Fruit fly (Drosophila melanogaster) whole organism, embryonic: Measurements from ENCODE around the gene CG3457.

Source experiments
- Aef1 ChIP-seq: fragments of 200-800 bp; sonication (Bioruptor generic); IDR thresholded peaks from 3 replicates; pipeline ENCODE4 v1.3.6; 2022; ENCODE audit warnings: missing biosample characterization, missing genetic modification characterization
- CG11504 ChIP-seq: fragments of 200-800 bp; sonication (Bioruptor generic); optimal IDR thresholded peaks from 3 replicates; lab custom pipeline; 2019; ENCODE audit warnings: missing biosample characterization, mild to moderate bottlenecking, missing genetic modification characterization, moderate library complexity
- CG12391 ChIP-seq: fragments of 200-800 bp; sonication (Bioruptor generic); optimal IDR thresholded peaks from 3 replicates; lab custom pipeline; 2018; ENCODE audit warnings: missing biosample characterization, mild to moderate bottlenecking, missing genetic modification characterization, moderate library complexity
- CG13296 ChIP-seq: fragments of 200-800 bp; sonication (Bioruptor generic); optimal IDR thresholded peaks from 3 replicates; lab custom pipeline; 2018; ENCODE audit warnings: missing biosample characterization, mild to moderate bottlenecking, missing genetic modification characterization
- CG14014 ChIP-seq: fragments of 200-800 bp; sonication (Bioruptor generic); IDR thresholded peaks from 2 replicates; pipeline ENCODE4 v1.3.6; 2022; ENCODE audit warnings: missing biosample characterization, missing genetic modification characterization
- CG14441 ChIP-seq: fragments of 200-800 bp; sonication (Bioruptor generic); IDR thresholded peaks from 2 replicates; pipeline ENCODE4 v1.3.6; 2022; ENCODE audit warnings: missing biosample characterization, missing genetic modification characterization
- CG15479 ChIP-seq: fragments of 200-800 bp; sonication (Bioruptor generic); optimal IDR thresholded peaks from 3 replicates; lab custom pipeline; 2019; ENCODE audit warnings: missing biosample characterization, mild to moderate bottlenecking, missing genetic modification characterization, moderate library complexity
- CG16779 ChIP-seq: fragments of 200-800 bp; sonication (Bioruptor generic); IDR thresholded peaks from 2 replicates; pipeline ENCODE4 v1.3.6; 2022; ENCODE audit warnings: missing biosample characterization, missing genetic modification characterization
- CG16815 ChIP-seq: fragments of 200-800 bp; sonication (Bioruptor generic); optimal IDR thresholded peaks from 3 replicates; lab custom pipeline; 2017; ENCODE audit warnings: missing biosample characterization, mild to moderate bottlenecking, missing genetic modification characterization
- CG18764 ChIP-seq: fragments of 200-800 bp; sonication (Bioruptor generic); optimal IDR thresholded peaks from 3 replicates; lab custom pipeline; 2016; ENCODE audit warnings: missing biosample characterization, missing genetic modification characterization
- CG2129 ChIP-seq: fragments of 200-800 bp; sonication (Bioruptor generic); IDR thresholded peaks from 2 replicates; pipeline ENCODE4 v1.3.6; 2022; ENCODE audit warnings: missing biosample characterization, missing genetic modification characterization; ENCODE audit not compliant: partially characterized antibody
- CG2875 ChIP-seq: fragments of 200-800 bp; sonication (Bioruptor generic); optimal IDR thresholded peaks from 2 replicates; lab custom pipeline; 2017; ENCODE audit warnings: missing biosample characterization, mild to moderate bottlenecking, missing genetic modification characterization, missing genetic modification reagents
- CG30403 ChIP-seq: fragments of 200-800 bp; sonication (Bioruptor generic); optimal IDR thresholded peaks from 3 replicates; lab custom pipeline; 2016; ENCODE audit warnings: missing biosample characterization, missing genetic modification characterization
- CG3065 ChIP-seq: fragments of 200-800 bp; sonication (Bioruptor generic); optimal IDR thresholded peaks from 2 replicates; lab custom pipeline; 2016; ENCODE audit warnings: missing biosample characterization, missing genetic modification characterization
- CG34376 ChIP-seq: fragments of 200-800 bp; sonication (Bioruptor generic); optimal IDR thresholded peaks from 2 replicates; lab custom pipeline; 2018; ENCODE audit warnings: missing biosample characterization, mild to moderate bottlenecking, missing genetic modification characterization
- CG4328 ChIP-seq: fragments of 200-800 bp; sonication (Bioruptor generic); optimal IDR thresholded peaks from 3 replicates; lab custom pipeline; 2017; ENCODE audit warnings: missing biosample characterization, missing genetic modification reagents, missing genetic modification characterization
- CG4424 ChIP-seq: fragments of 200-800 bp; sonication (Bioruptor generic); optimal IDR thresholded peaks from 3 replicates; lab custom pipeline; 2016; ENCODE audit warnings: missing biosample characterization, missing genetic modification characterization
- CG5180 ChIP-seq: fragments of 200-800 bp; sonication (Bioruptor generic); optimal IDR thresholded peaks from 3 replicates; lab custom pipeline; 2017; ENCODE audit warnings: missing biosample characterization, missing genetic modification characterization, mild to moderate bottlenecking, moderate library complexity, missing genetic modification reagents
- CG6765 ChIP-seq: fragments of 200-800 bp; sonication (Bioruptor generic); optimal IDR thresholded peaks from 3 replicates; lab custom pipeline; 2017; ENCODE audit warnings: missing biosample characterization, mild to moderate bottlenecking, missing genetic modification characterization
- CG6791 ChIP-seq: fragments of 200-800 bp; sonication (Bioruptor generic); IDR thresholded peaks from 3 replicates; pipeline ENCODE4 v1.3.6; 2022; ENCODE audit warnings: missing biosample characterization, missing genetic modification characterization; ENCODE audit not compliant: partially characterized antibody
- CG9817 ChIP-seq: fragments of 200-800 bp; sonication (Bioruptor generic); optimal IDR thresholded peaks from 2 replicates; lab custom pipeline; 2018; ENCODE audit warnings: missing biosample characterization, mild to moderate bottlenecking, missing genetic modification characterization, moderate library complexity
- CG9876 ChIP-seq: fragments of 200-800 bp; sonication (Bioruptor generic); optimal IDR thresholded peaks from 2 replicates; lab custom pipeline; 2016; ENCODE audit warnings: missing biosample characterization, missing genetic modification characterization
- CoRest ChIP-seq: fragments of 200-800 bp; sonication (Bioruptor generic); optimal IDR thresholded peaks from 3 replicates; lab custom pipeline; 2018; ENCODE audit warnings: missing biosample characterization, mild to moderate bottlenecking, missing genetic modification characterization, moderate library complexity
- Dbx ChIP-seq: fragments of 200-800 bp; sonication (Bioruptor generic); IDR thresholded peaks from 3 replicates; pipeline ENCODE4 v1.3.6; 2022; ENCODE audit warnings: missing biosample characterization, missing genetic modification characterization
- Dek ChIP-seq: fragments of 200-800 bp; sonication (Bioruptor generic); optimal IDR thresholded peaks from 3 replicates; lab custom pipeline; 2019; ENCODE audit warnings: missing biosample characterization, mild to moderate bottlenecking, missing genetic modification characterization, moderate library complexity
- HLH54F ChIP-seq: fragments of 200-800 bp; sonication (Bioruptor generic); optimal IDR thresholded peaks from 3 replicates; lab custom pipeline; 2016; ENCODE audit warnings: missing biosample characterization, missing genetic modification characterization
- Hand ChIP-seq: fragments of 200-800 bp; sonication (Bioruptor generic); optimal IDR thresholded peaks from 2 replicates; lab custom pipeline; 2017; ENCODE audit warnings: mild to moderate bottlenecking, missing biosample characterization, missing genetic modification reagents, missing genetic modification characterization
- Lim3 ChIP-seq: fragments of 200-800 bp; sonication (Bioruptor generic); IDR thresholded peaks from 2 replicates; pipeline ENCODE4 v1.3.6; 2022; ENCODE audit warnings: missing biosample characterization, missing genetic modification characterization
- NC2α ChIP-seq: fragments of 200-800 bp; sonication (Bioruptor generic); optimal IDR thresholded peaks from 2 replicates; lab custom pipeline; 2016; ENCODE audit warnings: missing biosample characterization, missing genetic modification characterization
- Nf-YC ChIP-seq: fragments of 200-800 bp; optimal IDR thresholded peaks from 3 replicates; lab custom pipeline; 2019; ENCODE audit warnings: missing biosample characterization, mild to moderate bottlenecking, missing genetic modification characterization, moderate library complexity
- PHDP ChIP-seq: fragments of 200-800 bp; sonication (Bioruptor generic); optimal IDR thresholded peaks from 3 replicates; lab custom pipeline; 2018; ENCODE audit warnings: missing biosample characterization, mild to moderate bottlenecking, missing genetic modification characterization, moderate library complexity
- Scr ChIP-seq: fragments of 200-800 bp; sonication (Bioruptor generic); IDR thresholded peaks from 2 replicates; pipeline ENCODE4 v1.3.6; 2022; ENCODE audit warnings: missing biosample characterization, missing genetic modification characterization; ENCODE audit not compliant: partially characterized antibody
- Usf ChIP-seq: fragments of 200-800 bp; sonication (Bioruptor generic); optimal IDR thresholded peaks from 2 replicates; lab custom pipeline; 2017; ENCODE audit warnings: missing genotype, missing biosample characterization, missing genetic modification characterization
- amos ChIP-seq: fragments of 200-800 bp; sonication (Bioruptor generic); IDR thresholded peaks from 2 replicates; pipeline ENCODE4 v1.3.6; 2022; ENCODE audit warnings: missing biosample characterization, missing genetic modification characterization; ENCODE audit not compliant: partially characterized antibody
- bbx ChIP-seq: fragments of 200-800 bp; sonication (Bioruptor generic); IDR thresholded peaks from 2 replicates; pipeline ENCODE4 v1.3.6; 2022; ENCODE audit warnings: missing biosample characterization, missing genetic modification characterization; ENCODE audit not compliant: partially characterized antibody
- chm ChIP-seq: fragments of 200-800 bp; sonication (Bioruptor generic); IDR thresholded peaks from 2 replicates; pipeline ENCODE4 v1.3.6; 2022; ENCODE audit warnings: missing biosample characterization, missing genetic modification characterization
- corto ChIP-seq: fragments of 200-800 bp; sonication (Bioruptor generic); optimal IDR thresholded peaks from 2 replicates; lab custom pipeline; 2016; ENCODE audit warnings: missing biosample characterization, mild to moderate bottlenecking, missing genetic modification characterization, moderate library complexity
- crc ChIP-seq: fragments of 200-800 bp; sonication (Bioruptor generic); optimal IDR thresholded peaks from 2 replicates; lab custom pipeline; 2016; ENCODE audit warnings: missing biosample characterization, missing genetic modification characterization
- eve ChIP-seq, 2 experiments: fragments of >200 bp; optimal IDR thresholded peaks; 2 replicates each; lab custom pipeline; 2017; ENCODE audit warnings: missing biosample characterization in 2 of 2, missing genetic modification characterization in 2 of 2
- knrl ChIP-seq: fragments of 200-800 bp; sonication (Bioruptor generic); IDR thresholded peaks from 3 replicates; pipeline ENCODE4 v1.3.6; 2022; ENCODE audit warnings: missing biosample characterization, missing genetic modification characterization; ENCODE audit not compliant: partially characterized antibody
- lmd ChIP-seq: fragments of 200-800 bp; sonication (Bioruptor generic); IDR thresholded peaks from 2 replicates; pipeline ENCODE4 v1.3.6; 2022; ENCODE audit warnings: missing biosample characterization, missing genetic modification characterization
- nmo ChIP-seq: fragments of 200-800 bp; sonication (Bioruptor generic); optimal IDR thresholded peaks from 2 replicates; lab custom pipeline; 2018; ENCODE audit warnings: missing biosample characterization, mild to moderate bottlenecking, missing genetic modification characterization, moderate library complexity
- sc ChIP-seq, 3 experiments: fragments of >200 bp in 2 of 3; fragments of 200-800 bp in 1 of 3; sonication (Bioruptor generic) in 1 of 3; optimal IDR thresholded peaks; 2 replicates in 2 of 3; 3 replicates in 1 of 3; lab custom pipeline; 2017; ENCODE audit warnings: mild to moderate bottlenecking in 1 of 3, missing biosample characterization in 1 of 3, missing genetic modification characterization in 1 of 3, missing genetic modification reagents in 1 of 3
- sna ChIP-seq: fragments of 200-800 bp; sonication (Bioruptor generic); IDR thresholded peaks from 2 replicates; pipeline ENCODE4 v1.3.6; 2022; ENCODE audit warnings: missing biosample characterization, missing genetic modification characterization; ENCODE audit not compliant: partially characterized antibody
- ssp ChIP-seq: fragments of 200-800 bp; sonication (Bioruptor generic); IDR thresholded peaks from 2 replicates; pipeline ENCODE4 v1.3.6; 2022; ENCODE audit warnings: missing biosample characterization, missing genetic modification characterization
- zen2 ChIP-seq: fragments of 200-800 bp; sonication (Bioruptor generic); IDR thresholded peaks from 3 replicates; pipeline ENCODE4 v1.3.6; 2022; ENCODE audit warnings: missing biosample characterization, missing genetic modification characterization; ENCODE audit not compliant: partially characterized antibody

The CG3457 gene

DNA sequence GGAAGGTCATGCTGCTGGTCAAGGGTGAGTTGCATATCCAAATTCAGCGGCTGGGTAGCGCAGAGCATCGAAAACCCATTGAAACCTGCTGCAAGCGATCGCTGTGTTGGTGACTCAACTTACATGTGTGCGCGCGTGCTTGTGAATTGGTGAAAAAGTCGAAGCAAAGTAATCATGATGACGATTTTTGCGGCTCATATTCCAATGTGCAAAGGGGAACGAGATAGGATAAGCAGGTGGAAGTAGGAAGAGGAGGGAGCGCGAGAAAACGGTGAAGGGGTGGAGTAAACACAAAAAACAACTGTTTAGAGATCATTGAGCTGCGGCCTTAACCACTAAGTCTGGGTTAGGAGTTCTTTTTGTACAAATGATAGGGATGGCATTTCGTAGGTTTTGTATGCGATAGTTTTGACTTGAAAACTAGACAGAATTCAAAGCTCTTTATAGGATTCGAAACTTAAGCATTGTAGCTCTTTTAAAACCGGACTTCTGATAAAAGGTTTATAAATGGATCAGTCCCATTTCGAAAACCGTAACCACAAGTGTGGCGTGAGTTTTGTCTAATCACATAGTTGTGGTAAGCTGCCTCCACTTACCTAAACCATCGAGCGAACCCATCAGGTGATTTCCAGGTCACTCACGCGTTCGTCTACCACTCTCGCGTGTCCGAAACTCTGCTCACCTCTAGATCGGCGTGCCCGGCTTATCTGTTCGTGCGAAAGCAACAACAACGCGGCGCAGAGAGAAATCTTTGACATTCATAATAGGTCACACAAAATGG lies 41.7 kb upstream of the CG3457 start (continued):
- no peak for TF ChIP-seq NC2α
- peak; percentile 46 for TF ChIP-seq CG4328
- peak; percentile 68 for TF ChIP-seq amos (GFP tag; lab: Robert Waterston, UW)
- TF ChIP-seq zen2 (GFP tag; lab: Robert Waterston, UW), result peak; percentile 72; the same call in 1 of the 3 replicates
- peak; percentile 32 for TF ChIP-seq CG6765 (GFP tag; lab: Kevin White, UChicago)
- TF ChIP-seq CG4424 (GFP tag; lab: Kevin White, UChicago), result peak; percentile 8
- peak; percentile 47 for TF ChIP-seq CG11504 (tag; lab: Kevin White, UChicago)
- no peak for TF ChIP-seq CG3065 (GFP tag; lab: Kevin White, UChicago)
- peak; percentile 36 for TF ChIP-seq Usf (GFP tag; lab: Kevin White, UChicago)
- TF ChIP-seq CG5180, result no peak
- TF ChIP-seq sna (GFP tag; lab: Robert Waterston, UW), result peak; percentile 75
- TF ChIP-seq Aef1 (GFP tag; lab: Robert Waterston, UW), result peak; percentile 46; the same call in 1 of the 3 replicates
- peak; percentile 62; the same call in 2 of the 3 replicates for TF ChIP-seq CG6791 (GFP tag; lab: Robert Waterston, UW)
- peak; percentile 24 for TF ChIP-seq nmo (GFP tag; lab: Kevin White, UChicago)
- peak; percentile 87 for TF ChIP-seq Scr (GFP tag; lab: Robert Waterston, UW)
- TF ChIP-seq Nf-YC, result peak; percentile 49
- peak; percentile 67 for TF ChIP-seq corto (GFP tag; lab: Kevin White, UChicago)
- peak; percentile 31; the same call in 1 of the 2 replicates for TF ChIP-seq ssp (GFP tag; lab: Robert Waterston, UW)
- TF ChIP-seq CG13296, result peak; percentile 31
- TF ChIP-seq CG12391, result peak; percentile 49
- TF ChIP-seq CG2129 (GFP tag; lab: Robert Waterston, UW), result peak; percentile 72
- TF ChIP-seq lmd (GFP tag; lab: Robert Waterston, UW), result peak; percentile 35; the same call in 1 of the 2 replicates
- peak; percentile 31 for TF ChIP-seq CG34376 (GFP tag; lab: Kevin White, UChicago)
- TF ChIP-seq CG16815 (GFP tag; lab: Kevin White, UChicago), result peak; percentile 11
- TF ChIP-seq CG18764 (GFP tag; lab: Kevin White, UChicago), result no peak
- TF ChIP-seq PHDP (tag; lab: Kevin White, UChicago), result peak; percentile 21
- TF ChIP-seq CG16779 (GFP tag; lab: Robert Waterston, UW), result no peak
- TF ChIP-seq CG9876, result no peak
- TF ChIP-seq sc (optimal IDR thresholded peaks at IDR 0.05; lab: Kevin White, UChicago), result no peak
- TF ChIP-seq sc (GFP tag; optimal IDR thresholded peaks at IDR 0.05; lab: Kevin White, UChicago), result no peak
- no peak for TF ChIP-seq Dek
- no peak for TF ChIP-seq eve (GFP tag; optimal IDR thresholded peaks at IDR 0.05; lab: Kevin White, UChicago)
- peak; percentile 45 for TF ChIP-seq CoRest (tag; lab: Kevin White, UChicago)
- peak; percentile 1 for TF ChIP-seq Hand (GFP tag; lab: Kevin White, UChicago)
- TF ChIP-seq HLH54F (GFP tag; lab: Kevin White, UChicago), result peak; percentile 6
- no peak for TF ChIP-seq CG2875
- peak; percentile 16; the same call in 1 of the 2 replicates for TF ChIP-seq CG14441 (GFP tag; lab: Robert Waterston, UW)
- TF ChIP-seq Lim3 (GFP tag; lab: Robert Waterston, UW), result no peak
- TF ChIP-seq CG15479 (GFP tag; lab: Kevin White, UChicago), result peak; percentile 27
- TF ChIP-seq chm (GFP tag; lab: Robert Waterston, UW), result no peak
- TF ChIP-seq Dbx (GFP tag; lab: Robert Waterston, UW), result 0 out of 3 replicates have a peak, but pooled peaks have one; percentile 36
- peak; percentile 27; the same call in 1 of the 2 replicates for TF ChIP-seq CG14014 (GFP tag; lab: Robert Waterston, UW)
- peak; percentile 62 for TF ChIP-seq bbx (GFP tag; lab: Robert Waterston, UW)
- TF ChIP-seq CG9817 (tag; lab: Kevin White, UChicago), result peak; percentile 31
- peak; percentile 49 for TF ChIP-seq CG30403 (GFP tag; lab: Kevin White, UChicago)
- peak; percentile 83; the same call in 2 of the 3 replicates for TF ChIP-seq knrl (GFP tag; lab: Robert Waterston, UW)
- TF ChIP-seq crc (GFP tag; lab: Kevin White, UChicago), result no peak
